Fruit fly (Drosophila melanogaster): ENCODE data around the gene CG7888.

CG7888 gene

dm6 chr3L:11004739-11005476, 48.9 kb upstream of the CG7888 start (continued):
- TF ChIP-seq D19A (tag; optimal IDR thresholded peaks at IDR 0.05) = no peak

- TF ChIP-seq nom (GFP tag; optimal IDR thresholded peaks at IDR 0.05) (peak; percentile 34), Oli (tag; optimal IDR thresholded peaks at IDR 0.05) (no peak)
Observed at dm6 chr3L:11006433-11006832, 47.4 kb upstream of the CG7888 start.

dm6 chr3L:11007786-11008185, 46.0 kb upstream of the CG7888 start:
- TF ChIP-seq CG1832 (GFP tag; optimal IDR thresholded peaks at IDR 0.05) (peak; percentile 2), CG32532 (GFP tag; IDR thresholded peaks at IDR 0.05) (no peak), Jarid2 (GFP tag; optimal IDR thresholded peaks at IDR 0.05) (peak; percentile 16), CG8281 (tag; optimal IDR thresholded peaks at IDR 0.05) (peak; percentile 60), Ets65A (GFP tag) (peak; percentile 57), jigr1 (GFP tag; IDR thresholded peaks at IDR 0.05) (no peak)

dm6 chr3L:11009000-11009794, 44.6 kb upstream of the CG7888 start, which contains the start of gene klu:
Gene klu, minus strand, starts transcription at chr3L:11009188.
- TF ChIP-seq CG7372 (GFP tag; IDR thresholded peaks at IDR 0.05) (no peak), tll (GFP tag; optimal IDR thresholded peaks at IDR 0.05) (peak in 1 of 2 experiments; percentile 73), btn (GFP tag; optimal IDR thresholded peaks at IDR 0.05) (no peak), insv (GFP tag; optimal IDR thresholded peaks at IDR 0.05) (no peak), CG2875 (GFP tag; optimal IDR thresholded peaks at IDR 0.05) (no peak), Elba2 (GFP tag; optimal IDR thresholded peaks at IDR 0.05) (no peak), peb (GFP tag; IDR thresholded peaks at IDR 0.05) (no peak), amos (GFP tag; IDR thresholded peaks at IDR 0.05; ENCODE audit: partially characterized antibody) (peak; percentile 23; the same call in 1 of the 2 replicates), Mrtf (GFP tag; IDR thresholded peaks at IDR 0.05) (no peak), ranshi (GFP tag; IDR thresholded peaks at IDR 0.05) (no peak), MESR4 (GFP tag; optimal IDR thresholded peaks at IDR 0.05) (no peak), CG11456 (GFP tag; IDR thresholded peaks at IDR 0.05) (no peak), pb (GFP tag; optimal IDR thresholded peaks at IDR 0.05) (no peak), phol (tag; optimal IDR thresholded peaks at IDR 0.05) (no peak), CG8944 (GFP tag; optimal IDR thresholded peaks at IDR 0.05) (no peak), Fer3 (tag; optimal IDR thresholded peaks at IDR 0.05) (no peak), CG12942 (GFP tag; optimal IDR thresholded peaks at IDR 0.05) (no peak), Nf-YC (tag; optimal IDR thresholded peaks at IDR 0.05) (peak; percentile 98), CG2889 (GFP tag; IDR thresholded peaks at IDR 0.05) (peak; percentile 37; the same call in 1 of the 3 replicates), CrebB (tag; optimal IDR thresholded peaks at IDR 0.05) (no peak), sqz (GFP tag; optimal IDR thresholded peaks at IDR 0.05) (peak; percentile 92), CG1792 (GFP tag; optimal IDR thresholded peaks at IDR 0.05) (no peak), CG11093 (GFP tag; IDR thresholded peaks at IDR 0.05) (no peak), Ravus (GFP tag; IDR thresholded peaks at IDR 0.05) (peak; percentile 55), Aef1 (GFP tag; IDR thresholded peaks at IDR 0.05) (0 out of 3 replicates have a peak, but pooled peaks have one; percentile 8), ham (GFP tag; IDR thresholded peaks at IDR 0.05) (no peak), CG1024 (GFP tag; IDR thresholded peaks at IDR 0.05) (no peak), z (GFP tag; IDR thresholded peaks at IDR 0.05) (peak; percentile 58; the same call in 1 of the 3 replicates), Doc2 (GFP tag; IDR thresholded peaks at IDR 0.05) (no peak), sisA (GFP tag; IDR thresholded peaks at IDR 0.05) (no peak), tio (GFP tag; optimal IDR thresholded peaks at IDR 0.05) (no peak), CG10274 (GFP tag; optimal IDR thresholded peaks at IDR 0.05) (no peak), mld (GFP tag; IDR thresholded peaks at IDR 0.05; ENCODE audit: partially characterized antibody) (0 out of 3 replicates have a peak, but pooled peaks have one; percentile 33), E2f2 (GFP tag; IDR thresholded peaks at IDR 0.05) (no peak)

Data from whole organism, embryonic.